Fruit fly (Drosophila melanogaster): ENCODE measurements around the gene CG3744.
A peak's percentile ranks its signal among the peaks of the same experiment; 100 is the strongest.

The CG3744 gene

DNA sequence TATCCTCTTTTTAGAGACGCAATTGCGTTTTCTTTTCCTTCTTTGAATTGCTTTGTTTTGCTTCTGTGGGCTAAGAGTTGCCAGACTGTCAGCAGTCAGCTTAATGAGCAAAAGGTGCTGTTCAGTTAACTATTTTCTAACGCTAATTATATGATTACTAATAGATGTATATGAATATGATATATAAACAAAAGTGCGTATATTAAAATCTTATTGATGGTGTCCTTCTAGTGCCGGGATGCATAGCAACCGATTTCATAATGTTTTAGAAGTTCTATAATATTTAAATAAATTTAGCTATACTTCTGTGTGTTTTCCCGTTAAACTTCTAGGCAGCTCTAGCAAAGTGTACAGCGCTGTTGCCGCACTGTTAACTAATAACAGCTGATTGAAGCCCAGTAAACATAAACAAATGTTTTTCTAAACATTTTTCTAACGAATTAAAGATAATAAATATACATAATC, 46.5 kb downstream of the CG3744 start, which contains the start of the genes Kaz and CG43273 (continued):
- TF ChIP-seq zen (tag; optimal IDR thresholded peaks at IDR 0.05) (peak; percentile 93), Dll (GFP tag; IDR thresholded peaks at IDR 0.05; ENCODE audit: partially characterized antibody) (0 out of 4 replicates have a peak, but pooled peaks have one; percentile 25), Sry-δ (GFP tag; optimal IDR thresholded peaks at IDR 0.05) (no peak), CG7271 (tag; optimal IDR thresholded peaks at IDR 0.05) (peak; percentile 2), CG17612 (GFP tag; IDR thresholded peaks at IDR 0.05) (no peak), CG8924 (tag; optimal IDR thresholded peaks at IDR 0.05) (peak; percentile 74), CG14014 (GFP tag; IDR thresholded peaks at IDR 0.05) (peak; percentile 60; the same call in 1 of the 2 replicates), zfh2 (GFP tag; optimal IDR thresholded peaks at IDR 0.05) (peak; percentile 20), pum (GFP tag; optimal IDR thresholded peaks at IDR 0.05) (peak; percentile 0), CG12155 (GFP tag; optimal IDR thresholded peaks at IDR 0.05) (peak; percentile 61), phol (tag; optimal IDR thresholded peaks at IDR 0.05) (peak; percentile 76), emc (GFP tag; optimal IDR thresholded peaks at IDR 0.05) (no peak), Aef1 (GFP tag; IDR thresholded peaks at IDR 0.05) (peak; percentile 12; the same call in 1 of the 3 replicates), sisA (GFP tag; IDR thresholded peaks at IDR 0.05) (peak; percentile 5; the same call in 1 of the 2 replicates), CG17912 (GFP tag; optimal IDR thresholded peaks at IDR 0.05) (no peak), CG17359 (tag; optimal IDR thresholded peaks at IDR 0.05) (peak; percentile 46), CG2875 (GFP tag; optimal IDR thresholded peaks at IDR 0.05) (no peak), CG6854 (GFP tag; optimal IDR thresholded peaks at IDR 0.05) (peak; percentile 11), ERR (GFP tag; optimal IDR thresholded peaks at IDR 0.05) (no peak), Optix (GFP tag; IDR thresholded peaks at IDR 0.05) (no peak), Neu2 (GFP tag; optimal IDR thresholded peaks at IDR 0.05; ENCODE audit: borderline replicate concordance) (no peak), lmd (GFP tag; IDR thresholded peaks at IDR 0.05) (peak; percentile 34; the same call in 1 of the 2 replicates), al (GFP tag; IDR thresholded peaks at IDR 0.05) (peak; percentile 36; the same call in 1 of the 2 replicates), CG8290 (GFP tag; optimal IDR thresholded peaks at IDR 0.05) (peak; percentile 12), CG8290 (tag; optimal IDR thresholded peaks at IDR 0.05) (no peak), trem (tag; optimal IDR thresholded peaks at IDR 0.05) (peak; percentile 86), luna (GFP tag; optimal IDR thresholded peaks at IDR 0.05) (no peak), Chrac-16 (GFP tag; optimal IDR thresholded peaks at IDR 0.05) (peak; percentile 59), vvl (GFP tag; IDR thresholded peaks at IDR 0.05) (peak; percentile 69), Abd-B (GFP tag; optimal IDR thresholded peaks at IDR 0.05) (peak; percentile 81), CG9437 (GFP tag; optimal IDR thresholded peaks at IDR 0.05) (peak; percentile 25), Mad (GFP tag; optimal IDR thresholded peaks at IDR 0.05) (peak; percentile 36), CG11398 (GFP tag; optimal IDR thresholded peaks at IDR 0.05) (no peak), CG34376 (GFP tag; optimal IDR thresholded peaks at IDR 0.05) (peak; percentile 14), klu (GFP tag; IDR thresholded peaks at IDR 0.05) (peak; percentile 30; the same call in 1 of the 2 replicates), cato (GFP tag; optimal IDR thresholded peaks at IDR 0.05; ENCODE audit: borderline replicate concordance) (peak; percentile 15), Hsf (GFP tag; optimal IDR thresholded peaks at IDR 0.05) (peak; percentile 42), Sin3A (optimal IDR thresholded peaks at IDR 0.05) (peak; percentile 43), ems (GFP tag; optimal IDR thresholded peaks at IDR 0.05) (peak; percentile 6), Ets65A (GFP tag) (peak; percentile 87), BtbVII (GFP tag; optimal IDR thresholded peaks at IDR 0.05) (no peak), Rx (GFP tag; IDR thresholded peaks at IDR 0.05) (no peak), dmrt11E (tag; optimal IDR thresholded peaks at IDR 0.05) (peak; percentile 40), CG4707 (GFP tag; optimal IDR thresholded peaks at IDR 0.05) (no peak), CG1792 (GFP tag; optimal IDR thresholded peaks at IDR 0.05) (no peak), mam (GFP tag; optimal IDR thresholded peaks at IDR 0.05) (peak; percentile 12), sob (GFP tag; IDR thresholded peaks at IDR 0.05) (peak; percentile 59), oc (tag; optimal IDR thresholded peaks at IDR 0.05) (peak; percentile 76), ind (GFP tag; optimal IDR thresholded peaks at IDR 0.05) (peak; percentile 56), CG16815 (GFP tag; optimal IDR thresholded peaks at IDR 0.05) (no peak), fd3F (GFP tag; optimal IDR thresholded peaks at IDR 0.05) (peak; percentile 33), kay (GFP tag; optimal IDR thresholded peaks at IDR 0.05) (peak; percentile 26)

Measured in whole organism, embryonic.